Worm (Caenorhabditis elegans) whole organism, L4/young adult: Measurements from ENCODE around the gene R02F2.7.

Experiments
- dao-5 ChIP-seq: sonication (generic microtip); optimal IDR thresholded peaks from 2 replicates; lab custom pipeline; 2016; ENCODE audit warnings: missing genotype, missing genetic modification characterization, moderate library complexity, missing compliant biosample characterization
- him-1 ChIP-seq: sonication (generic microtip); optimal IDR thresholded peaks from 2 replicates; lab custom pipeline; 2016; ENCODE audit warnings: missing genotype, missing genetic modification reagents, missing genetic modification characterization, missing compliant biosample characterization

- TF ChIP-seq him-1 (tag; lab: Kevin White, UChicago) (no peak), dao-5 (tag; lab: Kevin White, UChicago) (no peak)
Observed at ce11 chrIII:5486345-5486744, 2.8 kb upstream of the R02F2.7 start.
